Fruit fly (Drosophila melanogaster) whole organism, pupa: ENCODE data around the gene siz.

Experiments used
- CG14655 ChIP-seq: fragments of 200-800 bp; sonication (Bioruptor generic); optimal IDR thresholded peaks from 3 replicates; lab custom pipeline; 2017; ENCODE audit warnings: mild to moderate bottlenecking, missing biosample characterization, missing genetic modification reagents, missing genetic modification characterization
- CG32121 ChIP-seq: fragments of 200-800 bp; sonication (Bioruptor generic); IDR thresholded peaks from 2 replicates; pipeline ENCODE4 v1.3.6; 2022; ENCODE audit warnings: missing biosample characterization, missing genetic modification characterization
- CG8301 ChIP-seq: fragments of 200-800 bp; sonication (Bioruptor generic); optimal IDR thresholded peaks from 2 replicates; lab custom pipeline; 2018; ENCODE audit warnings: missing biosample characterization, mild to moderate bottlenecking, missing genetic modification characterization

DNA sequence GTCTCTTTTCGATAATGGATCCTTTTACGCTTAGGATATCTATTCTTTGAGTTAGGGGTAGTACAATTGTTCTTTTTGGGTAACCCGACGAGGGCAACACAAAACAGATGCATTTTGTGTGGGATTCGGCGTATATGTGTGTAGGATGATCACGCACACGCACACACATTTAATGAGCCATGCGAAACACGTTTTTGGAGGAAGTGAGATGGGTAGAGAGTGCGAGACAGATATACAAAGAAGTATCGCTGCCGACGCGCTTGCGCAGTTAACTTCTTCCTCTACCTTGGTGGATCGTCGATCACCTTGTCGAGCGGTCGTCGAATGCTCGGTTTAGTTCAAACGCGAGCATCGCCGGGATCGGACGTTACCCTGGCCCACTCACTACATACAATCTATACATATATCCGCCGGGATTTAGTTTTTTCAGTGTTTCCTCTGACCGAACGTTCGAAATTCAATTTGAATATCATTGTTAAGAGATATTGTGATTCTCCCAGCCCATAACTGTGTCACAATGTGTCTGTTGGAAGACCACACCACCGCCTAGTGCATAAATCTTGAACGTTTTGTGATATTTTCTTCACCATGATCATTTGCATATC lies 33.3 kb downstream of the siz start:
- TF ChIP-seq CG32121 (GFP tag; lab: Robert Waterston, UW) (no peak), CG14655 (no peak), CG8301 (tag; lab: Kevin White, UChicago) (no peak)
